Worm (Caenorhabditis elegans) whole organism, L4 larva: ENCODE data around the gene lsm-1.
A peak's percentile ranks its signal among the peaks of the same experiment; 100 is the strongest.

Experiments
- Y105C5A.15 ChIP-seq: fragments of 200-800 bp; sonication (Bioruptor generic); IDR thresholded peaks from 2 replicates; pipeline ENCODE4 v1.3.6; 2022; ENCODE audit warnings: missing genetic modification characterization, missing compliant biosample characterization
- ceh-28 ChIP-seq: fragments of 150-350 bp; optimal IDR thresholded peaks from 2 replicates; lab custom pipeline; 2014; ENCODE audit warnings: missing biosample characterization, missing genetic modification reagents, missing genetic modification characterization
- lin-38 ChIP-seq: fragments of 200-800 bp; sonication (Bioruptor generic); IDR thresholded peaks from 2 replicates; pipeline ENCODE4 v1.3.6; 2022; ENCODE audit warnings: missing genetic modification reagents, missing genetic modification characterization, missing compliant biosample characterization
- nhr-11 ChIP-seq: fragments of 150-350 bp; optimal IDR thresholded peaks from 2 replicates; lab custom pipeline; 2014; ENCODE audit warnings: missing biosample characterization, missing genetic modification characterization
- nhr-237 ChIP-seq: sonication (generic microtip); optimal IDR thresholded peaks from 2 replicates; lab custom pipeline; 2017; ENCODE audit warnings: missing biosample characterization, missing genetic modification characterization

Gene lsm-1

DNA sequence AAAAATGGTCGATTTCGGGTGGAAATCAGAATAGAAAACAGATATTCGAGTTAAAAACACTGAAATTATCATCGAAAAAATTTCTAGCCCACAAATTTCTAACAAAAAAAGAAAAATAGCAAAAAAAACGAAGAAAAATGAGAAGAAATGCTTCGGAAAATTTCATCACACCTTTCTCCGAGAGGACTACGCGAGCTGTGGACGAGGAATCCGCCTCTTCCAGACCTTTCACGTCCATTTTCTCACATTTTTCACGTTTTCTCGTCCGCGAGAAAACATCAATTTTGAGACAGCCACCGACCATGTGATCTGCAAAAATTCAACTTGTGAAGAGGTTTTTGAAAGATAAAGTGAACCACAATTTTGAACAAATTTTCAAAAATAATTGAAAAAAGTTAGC, 49.7 kb downstream of the lsm-1 start (continued):
- TF ChIP-seq nhr-237 (tag; lab: Kevin White, UChicago) (no peak), lin-38 (GFP tag; lab: Robert Waterston, UW) (peak; percentile 52), ceh-28 (tag; lab: Kevin White, UChicago) (no peak), nhr-11 (tag; lab: Kevin White, UChicago) (no peak), Y105C5A.15 (GFP tag; lab: Robert Waterston, UW) (no peak)
- TF ChIP-seq, all 104 proteins: peak for 7
